Fruit fly (Drosophila melanogaster): Measurements from ENCODE around the gene rdgA.

Gene rdgA

DNA sequence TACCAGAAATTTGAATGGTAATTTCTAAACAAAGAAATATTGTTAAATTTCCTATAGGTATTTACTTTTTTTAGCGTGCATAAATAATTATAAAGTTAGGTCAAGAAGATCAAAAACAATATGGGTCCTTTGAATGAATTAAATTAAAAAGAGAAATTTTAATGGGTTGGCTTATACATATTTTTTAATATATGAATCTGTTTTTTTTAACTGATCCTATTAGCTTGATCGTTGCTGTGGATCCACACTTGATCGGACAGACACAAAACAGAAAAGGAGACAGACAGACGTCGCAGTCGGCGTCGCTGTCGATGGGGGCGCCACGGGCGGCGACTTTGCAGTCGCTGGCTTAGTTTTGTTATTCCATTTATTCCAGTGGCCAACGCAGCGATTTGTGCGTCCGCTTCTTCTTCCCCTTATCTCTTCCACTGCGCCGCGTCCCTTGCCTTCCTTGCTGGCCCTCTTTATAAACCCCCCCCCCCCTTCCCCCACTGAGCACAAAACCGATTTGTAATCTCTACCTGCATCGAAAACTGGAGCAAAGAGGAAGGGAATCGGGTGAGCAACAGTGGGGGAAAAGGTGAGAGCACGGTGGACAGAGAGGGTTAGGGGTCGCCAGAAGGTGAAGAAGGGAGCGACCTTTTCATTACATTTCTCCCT is 141.0 kb downstream of the rdgA start (continued):
- TF ChIP-seq gem (tag; optimal IDR thresholded peaks at IDR 0.05) (peak; percentile 88), hb (GFP tag; IDR thresholded peaks at IDR 0.05; ENCODE audit: partially characterized antibody) (no peak), croc (GFP tag; conservative IDR thresholded peaks at IDR 0.05) (peak; percentile 60; the same call in 2 of the 3 replicates), CG34422 (GFP tag; IDR thresholded peaks at IDR 0.05) (peak; percentile 54; the same call in 1 of the 3 replicates), CG10543 (GFP tag; optimal IDR thresholded peaks at IDR 0.05) (no peak), BEAF-32 (GFP tag; optimal IDR thresholded peaks at IDR 0.05) (no peak), CG15011 (GFP tag; optimal IDR thresholded peaks at IDR 0.05) (peak; percentile 29), Rfx (GFP tag; IDR thresholded peaks at IDR 0.05) (no peak), CG7745 (tag; optimal IDR thresholded peaks at IDR 0.05) (no peak), hkb (optimal IDR thresholded peaks at IDR 0.05) (no peak), hkb (GFP tag; IDR thresholded peaks at IDR 0.05) (peak; percentile 77), Dad (GFP tag; optimal IDR thresholded peaks at IDR 0.05) (peak; percentile 16), CG10654 (GFP tag; optimal IDR thresholded peaks at IDR 0.05) (peak; percentile 7), Ptx1 (GFP tag; IDR thresholded peaks at IDR 0.05) (peak; percentile 57), pzg (GFP tag; optimal IDR thresholded peaks at IDR 0.05) (no peak), HLH4C (GFP tag; IDR thresholded peaks at IDR 0.05; ENCODE audit: partially characterized antibody) (no peak), CG7357 (GFP tag; IDR thresholded peaks at IDR 0.05) (0 out of 3 replicates have a peak, but pooled peaks have one; percentile 10), schlank (tag; optimal IDR thresholded peaks at IDR 0.05) (no peak), sens-2 (GFP tag; IDR thresholded peaks at IDR 0.05) (0 out of 2 replicates have a peak, but pooled peaks have one; percentile 35), CG18011 (GFP tag; optimal IDR thresholded peaks at IDR 0.05) (no peak), fru (optimal IDR thresholded peaks at IDR 0.05) (no peak), Deaf1 (tag; optimal IDR thresholded peaks at IDR 0.05) (peak; percentile 23), Hand (GFP tag; optimal IDR thresholded peaks at IDR 0.05) (no peak), CG6854 (GFP tag; optimal IDR thresholded peaks at IDR 0.05) (no peak), Usf (GFP tag; optimal IDR thresholded peaks at IDR 0.05) (no peak), Dbx (GFP tag; IDR thresholded peaks at IDR 0.05) (no peak), CG12219 (GFP tag; optimal IDR thresholded peaks at IDR 0.05) (peak; percentile 46), CG8388 (GFP tag; optimal IDR thresholded peaks at IDR 0.05) (peak; percentile 80), Taf1 (GFP tag; IDR thresholded peaks at IDR 0.05) (no peak), Hmr (GFP tag; optimal IDR thresholded peaks at IDR 0.05) (no peak), run (tag; optimal IDR thresholded peaks at IDR 0.05) (peak; percentile 49), dimm (GFP tag; IDR thresholded peaks at IDR 0.05) (no peak), Fer1 (GFP tag; optimal IDR thresholded peaks at IDR 0.05) (no peak), CG17186 (GFP tag; optimal IDR thresholded peaks at IDR 0.05) (no peak)

- TF ChIP-seq CG8359 (GFP tag; optimal IDR thresholded peaks at IDR 0.05; ENCODE audit: borderline replicate concordance) = peak; percentile 35
- no peak for TF ChIP-seq pb (GFP tag; optimal IDR thresholded peaks at IDR 0.05)
- TF ChIP-seq chif (GFP tag; optimal IDR thresholded peaks at IDR 0.05) = peak in 1 of 2 experiments; percentile 7
- peak; percentile 86 for TF ChIP-seq sens (GFP tag)
- peak; percentile 14 for TF ChIP-seq CG10979 (tag; optimal IDR thresholded peaks at IDR 0.05)
- TF ChIP-seq grau (tag; optimal IDR thresholded peaks at IDR 0.05) = peak; percentile 25
- TF ChIP-seq jing (GFP tag; optimal IDR thresholded peaks at IDR 0.05) = peak; percentile 9
- TF ChIP-seq lmd (GFP tag; IDR thresholded peaks at IDR 0.05) = peak; percentile 35; the same call in 1 of the 2 replicates
- TF ChIP-seq CG16815 (GFP tag; optimal IDR thresholded peaks at IDR 0.05) = peak; percentile 19
- TF ChIP-seq ac (GFP tag; optimal IDR thresholded peaks at IDR 0.05) = no peak
- peak; percentile 70 for TF ChIP-seq D19B (GFP tag; optimal IDR thresholded peaks at IDR 0.05)
- TF ChIP-seq row (GFP tag; IDR thresholded peaks at IDR 0.05) = peak; percentile 60
- no peak for TF ChIP-seq ase (GFP tag; IDR thresholded peaks at IDR 0.05)
- TF ChIP-seq CG9437 (GFP tag; optimal IDR thresholded peaks at IDR 0.05) = peak; percentile 13
- TF ChIP-seq CG31441 (GFP tag; IDR thresholded peaks at IDR 0.05) = 0 out of 2 replicates have a peak, but pooled peaks have one; percentile 50
- TF ChIP-seq gem (tag; optimal IDR thresholded peaks at IDR 0.05) = peak; percentile 63
- no peak for TF ChIP-seq gsb (GFP tag; IDR thresholded peaks at IDR 0.05)
- peak; percentile 35 for TF ChIP-seq CoRest (tag; optimal IDR thresholded peaks at IDR 0.05)
- TF ChIP-seq CG8388 (GFP tag; optimal IDR thresholded peaks at IDR 0.05) = peak; percentile 28
- peak; percentile 34 for TF ChIP-seq fd96Cb (tag; optimal IDR thresholded peaks at IDR 0.05)
These were observed 141.5 kb downstream of the rdgA start for dm6 chrX:9048385-9048750.

All from whole organism, embryonic.